Fruit fly (Drosophila melanogaster) whole organism, embryonic: ENCODE results near the gene CG13055.

ENCODE experiments used
- CG11723 ChIP-seq: fragments of 200-800 bp; sonication (Bioruptor generic); optimal IDR thresholded peaks from 2 replicates; lab custom pipeline; 2017; ENCODE audit warnings: missing biosample characterization, mild to moderate bottlenecking, missing genetic modification characterization
- CG4360 ChIP-seq: fragments of 200-800 bp; sonication (Bioruptor generic); IDR thresholded peaks from 2 replicates; pipeline ENCODE4 v1.3.6; 2022; ENCODE audit warnings: missing biosample characterization, missing genetic modification characterization
- CG6689 ChIP-seq: fragments of 200-800 bp; sonication (Bioruptor generic); IDR thresholded peaks from 2 replicates; pipeline ENCODE4 v1.3.6; 2022; ENCODE audit warnings: missing biosample characterization, missing genetic modification characterization
- CG7372 ChIP-seq: fragments of 200-800 bp; sonication (Bioruptor generic); IDR thresholded peaks from 2 replicates; pipeline ENCODE4 v1.3.6; 2022; ENCODE audit warnings: missing biosample characterization, missing genetic modification characterization
- Lpt ChIP-seq: fragments of >200 bp; optimal IDR thresholded peaks from 2 replicates; lab custom pipeline; 2018; ENCODE audit warnings: missing biosample characterization, missing genetic modification characterization
- Sox102F ChIP-seq: fragments of 200-800 bp; sonication (Bioruptor generic); optimal IDR thresholded peaks from 2 replicates; lab custom pipeline; 2018; ENCODE audit warnings: missing biosample characterization, mild to moderate bottlenecking, missing genetic modification characterization, moderate library complexity
- bcd ChIP-seq: fragments of 200-800 bp; sonication (Bioruptor generic); optimal IDR thresholded peaks from 2 replicates; lab custom pipeline; 2017; ENCODE audit warnings: missing biosample characterization, mild to moderate bottlenecking, missing genetic modification characterization
- cwo ChIP-seq: fragments of 200-800 bp; sonication (Bioruptor generic); optimal IDR thresholded peaks from 3 replicates; lab custom pipeline; 2017; ENCODE audit warnings: missing biosample characterization, missing genetic modification characterization, mild to moderate bottlenecking, moderate library complexity, missing genetic modification reagents
- fu2 ChIP-seq: fragments of 200-800 bp; sonication (Bioruptor generic); optimal IDR thresholded peaks from 2 replicates; lab custom pipeline; 2016; ENCODE audit warnings: missing biosample characterization, missing genetic modification characterization
- pb ChIP-seq: fragments of 200-800 bp; sonication (Bioruptor generic); optimal IDR thresholded peaks from 3 replicates; lab custom pipeline; 2016; ENCODE audit warnings: missing biosample characterization, missing genetic modification characterization

- TF ChIP-seq cwo (no peak), Lpt (no peak), CG7372 (no peak), pb (GFP tag; lab: Kevin White, UChicago) (no peak), CG4360 (GFP tag; lab: Robert Waterston, UW) (no peak), CG6689 (GFP tag; lab: Robert Waterston, UW) (no peak), Sox102F (GFP tag; lab: Kevin White, UChicago) (no peak), fu2 (GFP tag; lab: Kevin White, UChicago) (no peak), CG11723 (GFP tag; lab: Kevin White, UChicago) (no peak), bcd (GFP tag; lab: Kevin White, UChicago) (no peak)
Observed at dm6 chr3L:16281880-16282556, 29.9 kb upstream of the CG13055 start, which contains the start of gene CG13049.
